Worm (Caenorhabditis elegans): ENCODE data around the gene ZK1248.15.
A peak's percentile ranks its signal among the peaks of the same experiment; 100 is the strongest.

Gene ZK1248.15

ce11 chrII:5839227-5839626, 874 bp upstream of the ZK1248.15 start, which contains the start of gene ZK1248.19:
Gene ZK1248.19 (minus strand): TSS chrII:5839414.
- no peak for TF ChIP-seq efl-1 (GFP tag; optimal IDR thresholded peaks at IDR 0.05)
- TF ChIP-seq Y67H2A.10 (GFP tag; conservative IDR thresholded peaks at IDR 0.05), result no peak
- no peak for TF ChIP-seq nhr-179 (tag; optimal IDR thresholded peaks at IDR 0.05)
- TF ChIP-seq ceh-100 (GFP tag; IDR thresholded peaks at IDR 0.05), result peak; percentile 52; the same call in 1 of the 2 replicates
- no peak for TF ChIP-seq snpc-4 (GFP tag; optimal IDR thresholded peaks at IDR 0.05)
- TF ChIP-seq snpc-4 (tag; optimal IDR thresholded peaks at IDR 0.05), result peak in 1 of 4 experiments; percentile 26
- no peak for TF ChIP-seq F57A8.1 (GFP tag; optimal IDR thresholded peaks at IDR 0.05)
- no peak for TF ChIP-seq K11D2.4 (GFP tag; IDR thresholded peaks at IDR 0.05)
- no peak for TF ChIP-seq F37B4.10 (GFP tag; IDR thresholded peaks at IDR 0.05)
- TF ChIP-seq repo-1 (tag; optimal IDR thresholded peaks at IDR 0.05), result no peak
- TF ChIP-seq rcor-1 (GFP tag; IDR thresholded peaks at IDR 0.05), result peak; percentile 70; the same call in 1 of the 2 replicates
- TF ChIP-seq nfyb-1 (GFP tag; IDR thresholded peaks at IDR 0.05), result no peak

- TF ChIP-seq snpc-1.1 (tag; optimal IDR thresholded peaks at IDR 0.05; ENCODE audit: insufficient read depth), result no peak
- TF ChIP-seq akir-1 (GFP tag; optimal IDR thresholded peaks at IDR 0.05), result peak; percentile 15
- no peak for TF ChIP-seq fkh-3 (tag; optimal IDR thresholded peaks at IDR 0.05)
- no peak for TF ChIP-seq tlf-1 (GFP tag; optimal IDR thresholded peaks at IDR 0.05)
- no peak for TF ChIP-seq ztf-18 (tag; optimal IDR thresholded peaks at IDR 0.05)
- no peak for TF ChIP-seq B0035.1 (tag; optimal IDR thresholded peaks at IDR 0.05)
- TF ChIP-seq attf-5 (GFP tag; optimal IDR thresholded peaks at IDR 0.05), result peak; percentile 1
- TF ChIP-seq Y95B8A.8 (GFP tag; IDR thresholded peaks at IDR 0.05), result no peak
- no peak for TF ChIP-seq ZK185.1 (tag; optimal IDR thresholded peaks at IDR 0.05; ENCODE audit: poor library complexity, severe bottlenecking)
- no peak for TF ChIP-seq tbp1 (GFP tag; optimal IDR thresholded peaks at IDR 0.05)
- TF ChIP-seq K12H6.12 (tag; optimal IDR thresholded peaks at IDR 0.05), result peak; percentile 18
- TF ChIP-seq dpl-1 (GFP tag; optimal IDR thresholded peaks at IDR 0.05), result no peak
- TF ChIP-seq madf-8 (GFP tag; conservative IDR thresholded peaks at IDR 0.05), result no peak
- TF ChIP-seq ekl-4 (GFP tag; IDR thresholded peaks at IDR 0.05), result no peak
- no peak for TF ChIP-seq pbrm-1 (GFP tag; IDR thresholded peaks at IDR 0.05)
- TF ChIP-seq ceh-100 (GFP tag; IDR thresholded peaks at IDR 0.05), result peak; percentile 91
- TF ChIP-seq him-1 (tag; optimal IDR thresholded peaks at IDR 0.05), result no peak
- no peak for TF ChIP-seq cebp-1 (GFP tag; IDR thresholded peaks at IDR 0.05)
- peak; percentile 9 for TF ChIP-seq cebp-1 (tag; optimal IDR thresholded peaks at IDR 0.05)
- no peak for TF ChIP-seq T07F8.4 (tag; optimal IDR thresholded peaks at IDR 0.05)
- TF ChIP-seq nhr-90 (tag; optimal IDR thresholded peaks at IDR 0.05), result no peak
- TF ChIP-seq ztf-6 (GFP tag; IDR thresholded peaks at IDR 0.05), result no peak
- TF ChIP-seq let-526 (GFP tag; IDR thresholded peaks at IDR 0.05), result no peak
- TF ChIP-seq unc-130 (GFP tag; optimal IDR thresholded peaks at IDR 0.05), result peak; percentile 48
- no peak for TF ChIP-seq xnd-1 (tag; optimal IDR thresholded peaks at IDR 0.05)
- peak; percentile 33 for TF ChIP-seq ceh-27 (GFP tag; optimal IDR thresholded peaks at IDR 0.05)
- no peak for TF ChIP-seq F10E7.11 (tag; optimal IDR thresholded peaks at IDR 0.05)
- TF ChIP-seq F57C9.4 (tag; optimal IDR thresholded peaks at IDR 0.05), result no peak
- TF ChIP-seq F49E8.2 (tag; optimal IDR thresholded peaks at IDR 0.05; ENCODE audit: insufficient read depth), result no peak
- TF ChIP-seq sptf-2 (GFP tag; optimal IDR thresholded peaks at IDR 0.05), result no peak
- TF ChIP-seq sea-2 (GFP tag; IDR thresholded peaks at IDR 0.05), result no peak
- TF ChIP-seq chd-7 (tag; optimal IDR thresholded peaks at IDR 0.05), result no peak
- no peak for TF ChIP-seq lir-1 (GFP tag; conservative IDR thresholded peaks at IDR 0.05)
- no peak for TF ChIP-seq athp-1 (tag; optimal IDR thresholded peaks at IDR 0.05)
- no peak for TF ChIP-seq B0336.3 (GFP tag; IDR thresholded peaks at IDR 0.05)
- TF ChIP-seq ztf-3 (GFP tag; optimal IDR thresholded peaks at IDR 0.05), result no peak
- TF ChIP-seq lin-35 (GFP tag; optimal IDR thresholded peaks at IDR 0.05), result no peak
Observed at ce11 chrII:5836153-5836719, 2.1 kb downstream of the ZK1248.15 start, which contains the start of gene fzo-1. Gene fzo-1 (minus strand): TSS chrII:5836203.
